Worm (Caenorhabditis elegans) whole organism, L3 larva: ENCODE results near the gene ZK813.4.

Experiments used
- R02D3.7 ChIP-seq: fragments of 150-350 bp; optimal IDR thresholded peaks from 2 replicates; lab custom pipeline; 2014; ENCODE audit warnings: missing biosample characterization, missing genetic modification characterization
- ZK546.5 ChIP-seq: sonication (generic microtip); optimal IDR thresholded peaks from 2 replicates; lab custom pipeline; 2017; ENCODE audit warnings: missing biosample characterization, missing genetic modification characterization
- ama-1 ChIP-seq: fragments of 150-350 bp; optimal IDR thresholded peaks from 2 replicates; lab custom pipeline; 2018
- ceh-16 ChIP-seq: sonication (generic microtip); optimal IDR thresholded peaks from 2 replicates; lab custom pipeline; 2017; ENCODE audit warnings: missing biosample characterization, missing genetic modification characterization
- ceh-28 ChIP-seq: fragments of 150-350 bp; optimal IDR thresholded peaks from 2 replicates; lab custom pipeline; 2014; ENCODE audit warnings: missing biosample characterization, missing genetic modification reagents, missing genetic modification characterization
- ceh-82 ChIP-seq: fragments of 150-350 bp; optimal IDR thresholded peaks from 2 replicates; lab custom pipeline; 2014; ENCODE audit warnings: missing biosample characterization, missing genetic modification characterization
- ceh-9 ChIP-seq: sonication (generic microtip); optimal IDR thresholded peaks from 2 replicates; lab custom pipeline; 2018; ENCODE audit warnings: missing biosample characterization, missing genetic modification characterization
- egl-27 ChIP-seq: sonication (generic microtip); optimal IDR thresholded peaks from 4 replicates; lab custom pipeline; 2017; ENCODE audit warnings: missing biosample characterization, missing genetic modification reagents, missing genetic modification characterization
- egl-5 ChIP-seq: fragments of 150-350 bp; optimal IDR thresholded peaks from 2 replicates; lab custom pipeline; 2017; ENCODE audit warnings: missing biosample characterization, missing genetic modification reagents, missing genetic modification characterization, inconsistent platforms
- fkh-10 ChIP-seq: sonication (generic microtip); optimal IDR thresholded peaks from 2 replicates; lab custom pipeline; 2017; ENCODE audit warnings: missing biosample characterization, missing genetic modification reagents, missing genetic modification characterization
- fos-1 ChIP-seq: fragments of 150-350 bp; optimal IDR thresholded peaks from 2 replicates; lab custom pipeline; 2014; ENCODE audit warnings: missing biosample characterization, missing genetic modification characterization
- hmg-11 ChIP-seq: sonication (generic microtip); optimal IDR thresholded peaks from 2 replicates; lab custom pipeline; 2016; ENCODE audit warnings: missing genetic modification characterization, missing compliant biosample characterization
- jun-1 ChIP-seq: fragments of 150-350 bp; optimal IDR thresholded peaks from 2 replicates; lab custom pipeline; 2014; ENCODE audit warnings: missing biosample characterization, missing genetic modification reagents, missing genetic modification characterization
- lin-39 ChIP-seq: fragments of 150-350 bp; optimal IDR thresholded peaks from 2 replicates; lab custom pipeline; 2018; ENCODE audit warnings: missing biosample characterization, missing genetic modification reagents, missing genetic modification characterization
- lsy-12 ChIP-seq: sonication (generic microtip); optimal IDR thresholded peaks from 2 replicates; lab custom pipeline; 2016; ENCODE audit warnings: mild to moderate bottlenecking, missing genetic modification characterization, missing compliant biosample characterization
- mml-1 ChIP-seq: fragments of 150-350 bp; sonication (generic microtip); optimal IDR thresholded peaks from 3 replicates; lab custom pipeline; 2014; ENCODE audit warnings: missing biosample characterization, missing genetic modification characterization
- nfya-1 ChIP-seq: sonication (generic microtip); optimal IDR thresholded peaks from 2 replicates; lab custom pipeline; 2017; ENCODE audit warnings: missing genetic modification characterization, mild to moderate bottlenecking, missing compliant biosample characterization, antibody characterized with exemption, moderate library complexity; ENCODE audit not compliant: insufficient read depth
- nhr-11 ChIP-seq: fragments of 150-350 bp; optimal IDR thresholded peaks from 2 replicates; lab custom pipeline; 2014; ENCODE audit warnings: missing biosample characterization, missing genetic modification characterization
- nhr-12 ChIP-seq: fragments of 150-350 bp; optimal IDR thresholded peaks from 2 replicates; lab custom pipeline; 2014; ENCODE audit warnings: missing biosample characterization, missing genetic modification characterization
- nhr-23 ChIP-seq: fragments of 150-350 bp; optimal IDR thresholded peaks from 2 replicates; lab custom pipeline; 2014; ENCODE audit warnings: missing biosample characterization, missing genetic modification reagents, missing genetic modification characterization
- nhr-25 ChIP-seq: sonication (generic microtip); optimal IDR thresholded peaks from 2 replicates; lab custom pipeline; 2017; ENCODE audit warnings: missing biosample characterization, missing genetic modification characterization
- nhr-43 ChIP-seq: sonication (generic microtip); optimal IDR thresholded peaks from 2 replicates; lab custom pipeline; 2016; ENCODE audit warnings: mild to moderate bottlenecking, missing genetic modification characterization, missing compliant biosample characterization; ENCODE audit not compliant: poor library complexity, severe bottlenecking
- nhr-76 ChIP-seq: fragments of 150-350 bp; sonication (generic microtip); optimal IDR thresholded peaks from 5 replicates; lab custom pipeline; 2014; ENCODE audit warnings: missing biosample characterization, missing genetic modification characterization
- pha-4 ChIP-seq: fragments of 150-350 bp; optimal IDR thresholded peaks from 2 replicates; lab custom pipeline; 2014; ENCODE audit warnings: missing biosample characterization, missing genetic modification reagents, missing genetic modification characterization
- pqm-1 ChIP-seq: fragments of 150-350 bp; optimal IDR thresholded peaks from 2 replicates; lab custom pipeline; 2017; ENCODE audit warnings: missing biosample characterization, missing genetic modification characterization, inconsistent platforms
- sea-2 ChIP-seq: fragments of 150-350 bp; sonication (generic microtip); optimal IDR thresholded peaks from 4 replicates; lab custom pipeline; 2014; ENCODE audit warnings: missing biosample characterization, missing genetic modification reagents, missing genetic modification characterization
- skn-1 ChIP-seq: fragments of 150-350 bp; optimal IDR thresholded peaks from 2 replicates; lab custom pipeline; 2014; ENCODE audit warnings: missing biosample characterization, missing genetic modification characterization
- snpc-4 ChIP-seq: fragments of 150-350 bp; optimal IDR thresholded peaks from 2 replicates; lab custom pipeline; 2014; ENCODE audit warnings: missing biosample characterization, missing genetic modification characterization
- tbx-2 ChIP-seq: sonication (generic microtip); optimal IDR thresholded peaks from 2 replicates; lab custom pipeline; 2016; ENCODE audit warnings: mild to moderate bottlenecking, missing genetic modification characterization, missing compliant biosample characterization
- unc-39 ChIP-seq: sonication (generic microtip); optimal IDR thresholded peaks from 4 replicates; lab custom pipeline; 2017; ENCODE audit warnings: missing biosample characterization, missing genetic modification characterization
- zag-1 ChIP-seq: fragments of 150-350 bp; optimal IDR thresholded peaks from 2 replicates; lab custom pipeline; 2014; ENCODE audit warnings: missing biosample characterization, missing genetic modification characterization

The ZK813.4 gene

ce11 chrX:3467958-3468357 lies 38.0 kb upstream of the ZK813.4 start:
- TF ChIP-seq lsy-12 = no peak

ce11 chrX:3467004-3467761 lies 37.3 kb upstream of the ZK813.4 start:
- no peak for TF ChIP-seq skn-1 (tag; lab: Kevin White, UChicago)

- no peak for TF ChIP-seq ceh-9 (tag; lab: Kevin White, UChicago)
- TF ChIP-seq ceh-82 (tag; lab: Kevin White, UChicago) = no peak
- TF ChIP-seq lsy-12 = no peak
- no peak for TF ChIP-seq lin-39 (tag; lab: Kevin White, UChicago)
- no peak for TF ChIP-seq nhr-23 (tag; lab: Kevin White, UChicago)
- no peak for TF ChIP-seq sea-2
- TF ChIP-seq snpc-4 (tag; lab: Kevin White, UChicago) = no peak
- no peak for TF ChIP-seq tbx-2 (tag; lab: Kevin White, UChicago)
- TF ChIP-seq ama-1 (lab: Kevin White, UChicago) = no peak
- TF ChIP-seq mml-1 = no peak
- TF ChIP-seq ceh-16 = no peak
- TF ChIP-seq jun-1 (tag; lab: Kevin White, UChicago) = no peak
- TF ChIP-seq nhr-11 = no peak
- no peak for TF ChIP-seq zag-1
- TF ChIP-seq nhr-12 = no peak
- TF ChIP-seq nhr-25 (tag; lab: Kevin White, UChicago) = no peak
- TF ChIP-seq fkh-10 (GFP tag; lab: Kevin White, UChicago) = no peak
Observed at ce11 chrX:3465785-3466184, 35.9 kb upstream of the ZK813.4 start, which contains the start of the genes ZK377.15 and sax-3. Gene ZK377.15, minus strand, starts transcription at chrX:3465885. Gene sax-3, minus strand, starts transcription at chrX:3465927.

ce11 chrX:3464309-3465038 lies 34.6 kb upstream of the ZK813.4 start:
- TF ChIP-seq lin-39 (tag; lab: Kevin White, UChicago) (peak; percentile 60), tbx-2 (tag; lab: Kevin White, UChicago) (no peak)

- TF ChIP-seq egl-5 (tag; lab: Kevin White, UChicago) = no peak
- no peak for TF ChIP-seq hmg-11 (tag; lab: Kevin White, UChicago)
- no peak for TF ChIP-seq egl-27 (tag; lab: Kevin White, UChicago)
- peak; percentile 27 for TF ChIP-seq nhr-25 (tag; lab: Kevin White, UChicago)
- no peak for TF ChIP-seq ZK546.5
Observed at ce11 chrX:3463875-3464274, 34.0 kb upstream of the ZK813.4 start.

ce11 chrX:3462086-3462485 lies 32.2 kb upstream of the ZK813.4 start:
- TF ChIP-seq tbx-2 (tag; lab: Kevin White, UChicago) (no peak), nhr-43 (tag; lab: Kevin White, UChicago) (no peak), ceh-16 (no peak), nhr-76 (no peak), ceh-28 (tag; lab: Kevin White, UChicago) (no peak), nfya-1 (tag; lab: Kevin White, UChicago) (no peak), jun-1 (tag; lab: Kevin White, UChicago) (no peak), hmg-11 (tag; lab: Kevin White, UChicago) (no peak), skn-1 (tag; lab: Kevin White, UChicago) (no peak), R02D3.7 (no peak), pha-4 (tag; lab: Kevin White, UChicago) (no peak), nhr-25 (tag; lab: Kevin White, UChicago) (no peak), pqm-1 (no peak), sea-2 (no peak), unc-39 (tag; lab: Kevin White, UChicago) (no peak), snpc-4 (tag; lab: Kevin White, UChicago) (no peak), fos-1 (tag; lab: Kevin White, UChicago) (no peak), ceh-9 (tag; lab: Kevin White, UChicago) (no peak), nhr-12 (no peak)
